Worm (Caenorhabditis elegans) whole organism, midembryonic: Measurements from ENCODE around the gene srd-74.

Experiments used
- T22C8.4 ChIP-seq: fragments of 200-800 bp; sonication (Bioruptor generic); IDR thresholded peaks from 2 replicates; pipeline ENCODE4 v1.3.6; 2022; ENCODE audit warnings: missing genetic modification characterization, missing compliant biosample characterization
- med-1 ChIP-seq: sonication (generic microtip); optimal IDR thresholded peaks from 2 replicates; lab custom pipeline; 2017; ENCODE audit warnings: missing genetic modification characterization, mild to moderate bottlenecking, missing compliant biosample characterization, antibody characterized with exemption, missing genetic modification reagents; ENCODE audit not compliant: insufficient read depth
- ztf-23 ChIP-seq: fragments of 200-800 bp; sonication (Bioruptor generic); IDR thresholded peaks from 2 replicates; pipeline ENCODE4 v1.3.6; 2022; ENCODE audit warnings: missing genetic modification reagents, missing genetic modification characterization, missing compliant biosample characterization
- ztf-29 ChIP-seq: fragments of 200-800 bp; sonication (Bioruptor generic); IDR thresholded peaks from 2 replicates; pipeline ENCODE4 v1.3.6; 2022; ENCODE audit warnings: missing genetic modification reagents, missing genetic modification characterization, missing compliant biosample characterization

DNA sequence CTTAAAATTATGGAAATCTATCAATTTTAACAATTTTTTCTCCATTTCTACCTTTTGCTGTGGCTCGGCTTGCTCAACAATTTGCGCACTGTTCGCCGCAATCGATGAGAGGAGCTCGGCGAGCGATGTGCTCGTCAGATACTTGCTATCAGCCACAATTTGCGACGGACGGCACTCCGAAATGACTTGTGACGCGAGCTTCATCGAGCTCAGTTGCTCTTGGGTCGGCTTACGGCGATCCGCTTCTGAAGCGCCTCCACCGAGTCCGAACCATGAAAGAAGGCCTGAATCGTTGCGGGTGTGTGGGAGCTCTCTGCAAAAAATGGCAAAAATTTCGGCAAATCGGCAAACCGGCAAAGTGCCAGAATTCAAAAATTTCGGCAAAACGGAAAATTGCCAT lies 21.3 kb upstream of the srd-74 start:
- TF ChIP-seq ztf-29 (no peak), ztf-23 (GFP tag; lab: Robert Waterston, UW) (no peak), med-1 (GFP tag; lab: Kevin White, UChicago) (no peak), T22C8.4 (no peak)
